Fruit fly (Drosophila melanogaster) whole organism, embryonic: ENCODE data around the gene CG32281.
A peak's percentile ranks its signal among the peaks of the same experiment; 100 is the strongest.

Experiments used
- Bteb2 ChIP-seq: fragments of 200-800 bp; sonication (Bioruptor generic); optimal IDR thresholded peaks from 2 replicates; lab custom pipeline; 2016; ENCODE audit warnings: missing biosample characterization, missing genetic modification characterization
- CG1024 ChIP-seq: fragments of 200-800 bp; sonication (Bioruptor generic); IDR thresholded peaks from 2 replicates; pipeline ENCODE4 v1.3.6; 2022; ENCODE audit warnings: missing biosample characterization, missing genetic modification characterization
- CG10654 ChIP-seq: fragments of 200-800 bp; sonication (Bioruptor generic); optimal IDR thresholded peaks from 2 replicates; lab custom pipeline; 2016; ENCODE audit warnings: missing biosample characterization, missing genetic modification characterization
- CG1233 ChIP-seq: fragments of 200-800 bp; sonication (Bioruptor generic); optimal IDR thresholded peaks from 4 replicates; lab custom pipeline; 2018; ENCODE audit warnings: missing biosample characterization, mild to moderate bottlenecking, missing genetic modification characterization
- CG12659 ChIP-seq: fragments of 200-800 bp; sonication (Bioruptor generic); optimal IDR thresholded peaks from 3 replicates; lab custom pipeline; 2017; ENCODE audit warnings: mild to moderate bottlenecking, missing biosample characterization, missing genetic modification reagents, missing genetic modification characterization
- CG12769 ChIP-seq: fragments of 200-800 bp; sonication (Bioruptor generic); optimal IDR thresholded peaks from 2 replicates; lab custom pipeline; 2019; ENCODE audit warnings: missing biosample characterization, mild to moderate bottlenecking, missing genetic modification characterization, moderate library complexity
- CG14441 ChIP-seq: fragments of 200-800 bp; sonication (Bioruptor generic); IDR thresholded peaks from 2 replicates; pipeline ENCODE4 v1.3.6; 2022; ENCODE audit warnings: missing biosample characterization, missing genetic modification characterization
- CG15479 ChIP-seq: fragments of 200-800 bp; sonication (Bioruptor generic); optimal IDR thresholded peaks from 3 replicates; lab custom pipeline; 2019; ENCODE audit warnings: missing biosample characterization, mild to moderate bottlenecking, missing genetic modification characterization, moderate library complexity
- CG15696 ChIP-seq: fragments of 200-800 bp; sonication (Bioruptor generic); optimal IDR thresholded peaks from 2 replicates; lab custom pipeline; 2019; ENCODE audit warnings: missing biosample characterization, mild to moderate bottlenecking, missing genetic modification characterization, moderate library complexity
- CG17359 ChIP-seq: fragments of 200-800 bp; sonication (Bioruptor generic); optimal IDR thresholded peaks from 3 replicates; lab custom pipeline; 2018; ENCODE audit warnings: missing biosample characterization, mild to moderate bottlenecking, missing genetic modification characterization, moderate library complexity
- CG17612 ChIP-seq: fragments of 200-800 bp; sonication (Bioruptor generic); IDR thresholded peaks from 2 replicates; pipeline ENCODE4 v1.3.6; 2022; ENCODE audit warnings: missing biosample characterization, missing genetic modification characterization
- CG2120 ChIP-seq: fragments of 200-800 bp; sonication (Bioruptor generic); optimal IDR thresholded peaks from 3 replicates; lab custom pipeline; 2016; ENCODE audit warnings: missing biosample characterization, missing genetic modification characterization
- CG34376 ChIP-seq: fragments of 200-800 bp; sonication (Bioruptor generic); optimal IDR thresholded peaks from 2 replicates; lab custom pipeline; 2018; ENCODE audit warnings: missing biosample characterization, mild to moderate bottlenecking, missing genetic modification characterization
- CG3995 ChIP-seq: fragments of 200-800 bp; sonication (Bioruptor generic); optimal IDR thresholded peaks from 3 replicates; lab custom pipeline; 2016; ENCODE audit warnings: missing biosample characterization, missing genetic modification characterization
- CG4282 ChIP-seq: fragments of 200-800 bp; sonication (Bioruptor generic); optimal IDR thresholded peaks from 2 replicates; lab custom pipeline; 2016; ENCODE audit warnings: missing biosample characterization, missing genetic modification characterization
- CG5245 ChIP-seq: fragments of 200-800 bp; sonication (Bioruptor generic); optimal IDR thresholded peaks from 3 replicates; lab custom pipeline; 2016; ENCODE audit warnings: missing biosample characterization, missing genetic modification characterization
- CG6272 ChIP-seq: fragments of 200-800 bp; sonication (Bioruptor generic); IDR thresholded peaks from 2 replicates; pipeline ENCODE4 v1.3.6; 2022; ENCODE audit warnings: missing biosample characterization, missing genetic modification characterization
- CG7963 ChIP-seq: fragments of 200-800 bp; sonication (Bioruptor generic); IDR thresholded peaks from 3 replicates; pipeline ENCODE4 v1.3.6; 2022; ENCODE audit warnings: missing biosample characterization, missing genetic modification characterization; ENCODE audit not compliant: partially characterized antibody
- CG8765 ChIP-seq: fragments of 200-800 bp; sonication (Bioruptor generic); IDR thresholded peaks from 2 replicates; pipeline ENCODE4 v1.3.6; 2022; ENCODE audit warnings: missing biosample characterization, missing genetic modification characterization
- CG9876 ChIP-seq: fragments of 200-800 bp; sonication (Bioruptor generic); optimal IDR thresholded peaks from 2 replicates; lab custom pipeline; 2016; ENCODE audit warnings: missing biosample characterization, missing genetic modification characterization
- CG9932 ChIP-seq: fragments of 200-800 bp; sonication (Bioruptor generic); IDR thresholded peaks from 2 replicates; pipeline ENCODE4 v1.3.6; 2022; ENCODE audit warnings: missing biosample characterization, missing genetic modification characterization
- Dref ChIP-seq: fragments of 200-800 bp; sonication (Bioruptor generic); IDR thresholded peaks from 2 replicates; pipeline ENCODE4 v1.3.6; 2022; ENCODE audit warnings: missing biosample characterization, missing genetic modification characterization
- Eip74EF ChIP-seq, 2 experiments: fragments of 200-800 bp in 1 of 2; fragments of >200 bp in 1 of 2; sonication (Bioruptor generic) in 1 of 2; optimal IDR thresholded peaks; 2 replicates each; lab custom pipeline; 2017 to 2019; ENCODE audit warnings: missing biosample characterization in 2 of 2, missing genetic modification characterization in 2 of 2, mild to moderate bottlenecking in 1 of 2, moderate library complexity in 1 of 2
- Ets97D ChIP-seq: fragments of 200-800 bp; sonication (Bioruptor generic); optimal IDR thresholded peaks from 3 replicates; lab custom pipeline; 2016; ENCODE audit warnings: missing biosample characterization, missing genetic modification characterization
- GATAe ChIP-seq: fragments of 200-800 bp; sonication (Bioruptor generic); conservative IDR thresholded peaks from 2 replicates; pipeline ENCODE4 v1.3.6; 2022; ENCODE audit warnings: missing biosample characterization, missing genetic modification characterization
- Hey ChIP-seq: fragments of 200-800 bp; sonication (Bioruptor generic); optimal IDR thresholded peaks from 3 replicates; lab custom pipeline; 2018; ENCODE audit warnings: missing biosample characterization, mild to moderate bottlenecking, missing genetic modification characterization
- Meics ChIP-seq: fragments of 200-800 bp; sonication (Bioruptor generic); optimal IDR thresholded peaks from 2 replicates; lab custom pipeline; 2017; ENCODE audit warnings: missing biosample characterization, mild to moderate bottlenecking, missing genetic modification characterization
- Mes4 ChIP-seq: fragments of 200-800 bp; sonication (Bioruptor generic); optimal IDR thresholded peaks from 2 replicates; lab custom pipeline; 2016; ENCODE audit warnings: missing biosample characterization, missing genetic modification characterization
- NfI ChIP-seq: fragments of 200-800 bp; sonication (Bioruptor generic); optimal IDR thresholded peaks from 3 replicates; lab custom pipeline; 2018; ENCODE audit warnings: missing biosample characterization, mild to moderate bottlenecking, missing genetic modification characterization, moderate library complexity
- Usf ChIP-seq: fragments of 200-800 bp; sonication (Bioruptor generic); optimal IDR thresholded peaks from 2 replicates; lab custom pipeline; 2017; ENCODE audit warnings: missing genotype, missing biosample characterization, missing genetic modification characterization
- cato ChIP-seq: fragments of 200-800 bp; sonication (Bioruptor generic); optimal IDR thresholded peaks from 2 replicates; lab custom pipeline; 2016; ENCODE audit warnings: missing biosample characterization, missing genetic modification characterization, borderline replicate concordance
- caup ChIP-seq: fragments of 200-800 bp; sonication (Bioruptor generic); optimal IDR thresholded peaks from 3 replicates; lab custom pipeline; 2017; ENCODE audit warnings: missing biosample characterization, mild to moderate bottlenecking, missing genetic modification characterization, moderate library complexity; ENCODE audit not compliant: severe bottlenecking
- crol ChIP-seq: fragments of 200-800 bp; sonication (Bioruptor generic); IDR thresholded peaks from 2 replicates; pipeline ENCODE4 v1.3.6; 2022; ENCODE audit warnings: missing biosample characterization, missing genetic modification characterization
- da ChIP-seq: fragments of 200-800 bp; sonication (Bioruptor generic); optimal IDR thresholded peaks from 2 replicates; lab custom pipeline; 2016; ENCODE audit warnings: missing biosample characterization, missing genetic modification characterization
- dmrt11E ChIP-seq: fragments of 200-800 bp; sonication (Bioruptor generic); optimal IDR thresholded peaks from 3 replicates; lab custom pipeline; 2018; ENCODE audit warnings: missing biosample characterization, mild to moderate bottlenecking, missing genetic modification characterization, moderate library complexity
- eve ChIP-seq, 2 experiments: fragments of >200 bp; optimal IDR thresholded peaks; 2 replicates each; lab custom pipeline; 2017; ENCODE audit warnings: missing biosample characterization in 2 of 2, missing genetic modification characterization in 2 of 2
- fd3F ChIP-seq: fragments of 200-800 bp; sonication (Bioruptor generic); optimal IDR thresholded peaks from 2 replicates; lab custom pipeline; 2018; ENCODE audit warnings: missing biosample characterization, mild to moderate bottlenecking, missing genetic modification characterization, moderate library complexity
- kah ChIP-seq: fragments of 200-800 bp; sonication (Bioruptor generic); optimal IDR thresholded peaks from 2 replicates; lab custom pipeline; 2018; ENCODE audit warnings: missing biosample characterization, mild to moderate bottlenecking, missing genetic modification characterization
- lola ChIP-seq, 3 experiments: fragments of >200 bp in 2 of 3; fragments of 200-800 bp in 1 of 3; sonication (Bioruptor generic) in 1 of 3; optimal IDR thresholded peaks; 2 replicates each; lab custom pipeline; 2017 to 2019; ENCODE audit warnings: missing biosample characterization in 3 of 3, missing genetic modification characterization in 3 of 3, mild to moderate bottlenecking in 1 of 3, moderate library complexity in 1 of 3
- nom ChIP-seq: fragments of 200-800 bp; sonication (Bioruptor generic); optimal IDR thresholded peaks from 2 replicates; lab custom pipeline; 2017; ENCODE audit warnings: missing biosample characterization, missing genetic modification characterization, mild to moderate bottlenecking, moderate library complexity, missing genetic modification reagents
- pros ChIP-seq: fragments of 200-800 bp; sonication (Bioruptor generic); optimal IDR thresholded peaks from 3 replicates; lab custom pipeline; 2019; ENCODE audit warnings: missing biosample characterization, mild to moderate bottlenecking, missing genetic modification characterization, moderate library complexity
- schlank ChIP-seq: fragments of 200-800 bp; sonication (Bioruptor generic); optimal IDR thresholded peaks from 2 replicates; lab custom pipeline; 2018; ENCODE audit warnings: missing biosample characterization, mild to moderate bottlenecking, missing genetic modification characterization
- so ChIP-seq: fragments of 200-800 bp; sonication (Bioruptor generic); IDR thresholded peaks from 3 replicates; pipeline ENCODE4 v1.3.6; 2022; ENCODE audit warnings: missing biosample characterization, missing genetic modification characterization
- stwl ChIP-seq: fragments of 200-800 bp; sonication (Bioruptor generic); optimal IDR thresholded peaks from 3 replicates; lab custom pipeline; 2018; ENCODE audit warnings: missing biosample characterization, mild to moderate bottlenecking, missing genetic modification characterization, moderate library complexity
- tin ChIP-seq: fragments of 200-800 bp; sonication (Bioruptor generic); optimal IDR thresholded peaks from 3 replicates; lab custom pipeline; 2016; ENCODE audit warnings: missing biosample characterization, missing genetic modification characterization
- tll ChIP-seq, 2 experiments: fragments of 200-800 bp in 1 of 2; fragments of >200 bp in 1 of 2; sonication (Bioruptor generic) in 1 of 2; optimal IDR thresholded peaks; 2 replicates each; lab custom pipeline; 2017 to 2019; ENCODE audit warnings: missing biosample characterization in 2 of 2, missing genetic modification characterization in 2 of 2, mild to moderate bottlenecking in 1 of 2, moderate library complexity in 1 of 2
- usp ChIP-seq: fragments of >200 bp; optimal IDR thresholded peaks from 2 replicates; lab custom pipeline; 2017; ENCODE audit warnings: missing biosample characterization, missing genetic modification characterization
- wek ChIP-seq: fragments of 200-800 bp; sonication (Bioruptor generic); optimal IDR thresholded peaks from 3 replicates; lab custom pipeline; 2018; ENCODE audit warnings: missing biosample characterization, mild to moderate bottlenecking, missing genetic modification characterization, moderate library complexity

The CG32281 gene

DNA sequence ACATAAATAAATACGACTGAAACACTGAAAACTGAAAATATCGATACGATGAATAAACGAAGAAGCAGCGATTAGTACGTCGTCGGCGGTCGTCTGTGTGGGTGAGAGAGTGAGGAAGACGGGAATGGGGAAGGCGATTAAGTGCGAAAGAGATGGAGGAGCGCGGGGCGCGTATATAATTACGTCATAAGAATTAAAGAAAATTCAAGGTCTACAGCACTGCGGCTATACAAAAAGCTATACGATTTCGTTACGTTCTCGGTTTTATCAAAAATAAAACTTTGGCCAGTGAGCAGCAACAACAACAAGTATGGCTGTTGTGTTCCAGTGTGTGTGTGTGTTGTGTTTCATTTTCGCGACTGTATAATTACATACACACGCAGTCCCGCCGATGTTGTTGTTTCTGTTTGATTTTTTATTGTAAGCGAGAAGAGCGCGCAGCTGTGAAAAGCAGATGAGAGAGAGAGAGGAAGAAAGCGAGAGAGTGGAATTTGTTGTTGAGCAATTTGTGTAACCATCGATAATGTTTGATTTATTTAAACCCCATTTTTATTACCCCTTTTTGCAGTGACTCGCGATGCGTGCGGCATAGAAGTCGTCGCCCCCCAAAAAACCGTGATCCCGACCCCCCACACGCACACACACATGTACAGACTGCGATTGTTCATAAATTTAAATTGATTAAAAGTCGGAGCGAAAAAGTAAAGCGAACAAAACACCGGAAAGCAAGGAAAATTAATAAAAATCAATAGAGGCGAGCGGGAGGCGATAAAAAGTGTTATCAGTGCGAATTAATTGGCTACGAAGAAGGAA lies 19.9 kb upstream of the CG32281 start (continued):
- TF ChIP-seq kah (GFP tag; lab: Kevin White, UChicago) (no peak), nom (GFP tag; lab: Kevin White, UChicago) (peak; percentile 25), eve (GFP tag; optimal IDR thresholded peaks at IDR 0.05; lab: Kevin White, UChicago) (no peak), CG17612 (GFP tag; lab: Robert Waterston, UW) (no peak), schlank (no peak), CG2120 (GFP tag; lab: Kevin White, UChicago) (no peak), stwl (tag; lab: Kevin White, UChicago) (no peak), CG15696 (tag; lab: Kevin White, UChicago) (no peak), CG4282 (no peak), CG17359 (no peak), CG15479 (GFP tag; lab: Kevin White, UChicago) (peak; percentile 6), CG9876 (GFP tag; lab: Kevin White, UChicago) (no peak), Eip74EF (GFP tag; optimal IDR thresholded peaks at IDR 0.05; lab: Kevin White, UChicago) (no peak), caup (GFP tag; lab: Kevin White, UChicago) (peak; percentile 8), CG9932 (peak; percentile 13; the same call in 1 of the 2 replicates), CG8765 (GFP tag; lab: Robert Waterston, UW) (no peak), Bteb2 (GFP tag; lab: Kevin White, UChicago) (no peak), CG12769 (no peak), wek (GFP tag; lab: Kevin White, UChicago) (no peak), CG7963 (no peak), cato (GFP tag; lab: Kevin White, UChicago) (no peak), da (GFP tag; lab: Kevin White, UChicago) (no peak), Usf (GFP tag; lab: Kevin White, UChicago) (no peak), dmrt11E (no peak), lola (GFP tag; optimal IDR thresholded peaks at IDR 0.05; lab: Kevin White, UChicago) (no peak), Mes4 (GFP tag; lab: Kevin White, UChicago) (no peak), NfI (no peak), CG5245 (GFP tag; lab: Kevin White, UChicago) (no peak), crol (GFP tag; lab: Robert Waterston, UW) (peak; percentile 92), usp (no peak), CG1024 (GFP tag; lab: Robert Waterston, UW) (no peak), CG14441 (GFP tag; lab: Robert Waterston, UW) (peak; percentile 27; the same call in 1 of the 2 replicates), Dref (GFP tag; lab: Robert Waterston, UW) (peak; percentile 46), fd3F (GFP tag; lab: Kevin White, UChicago) (no peak), CG1233 (GFP tag; lab: Kevin White, UChicago) (no peak), CG6272 (no peak), tin (GFP tag; lab: Kevin White, UChicago) (no peak), Hey (tag; lab: Kevin White, UChicago) (no peak), so (peak; percentile 65; the same call in 2 of the 3 replicates), Ets97D (GFP tag; lab: Kevin White, UChicago) (no peak), GATAe (GFP tag; lab: Robert Waterston, UW) (peak; percentile 33; the same call in 1 of the 2 replicates), tll (GFP tag; optimal IDR thresholded peaks at IDR 0.05; lab: Kevin White, UChicago) (no peak), CG12659 (GFP tag; lab: Kevin White, UChicago) (no peak), pros (GFP tag; lab: Kevin White, UChicago) (peak; percentile 90), Meics (GFP tag; lab: Kevin White, UChicago) (peak; percentile 76), CG34376 (GFP tag; lab: Kevin White, UChicago) (peak; percentile 96), CG10654 (GFP tag; lab: Kevin White, UChicago) (no peak), CG3995 (GFP tag; lab: Kevin White, UChicago) (peak; percentile 38)
